Fruit fly (Drosophila melanogaster) whole organism, embryonic: ENCODE data around the gene ABCB7.

Experiments
- Adf1 ChIP-seq: fragments of 200-800 bp; sonication (Bioruptor generic); IDR thresholded peaks from 2 replicates; pipeline ENCODE4 v1.3.6; 2022; ENCODE audit warnings: missing biosample characterization, missing genetic modification characterization
- Awh ChIP-seq: fragments of 200-800 bp; sonication (Bioruptor generic); IDR thresholded peaks from 2 replicates; pipeline ENCODE4, ENCODE4 v1.3.6; 2022; ENCODE audit warnings: missing biosample characterization, missing genetic modification characterization
- B-H2 ChIP-seq: fragments of 200-800 bp; sonication (Bioruptor generic); optimal IDR thresholded peaks from 2 replicates; lab custom pipeline; 2018; ENCODE audit warnings: missing biosample characterization, mild to moderate bottlenecking, missing genetic modification characterization
- Bdp1 ChIP-seq: fragments of 200-800 bp; sonication (Bioruptor generic); optimal IDR thresholded peaks from 3 replicates; lab custom pipeline; 2016; ENCODE audit warnings: missing biosample characterization, missing genetic modification characterization
- BtbVII ChIP-seq: fragments of 200-800 bp; sonication (Bioruptor generic); optimal IDR thresholded peaks from 3 replicates; lab custom pipeline; 2017; ENCODE audit warnings: missing biosample characterization, mild to moderate bottlenecking, missing genetic modification characterization
- CG10147 ChIP-seq: fragments of 200-800 bp; sonication (Bioruptor generic); optimal IDR thresholded peaks from 2 replicates; lab custom pipeline; 2019; ENCODE audit warnings: missing biosample characterization, mild to moderate bottlenecking, missing genetic modification characterization, moderate library complexity
- CG10979 ChIP-seq: fragments of 200-800 bp; sonication (Bioruptor generic); optimal IDR thresholded peaks from 2 replicates; lab custom pipeline; 2018; ENCODE audit warnings: missing biosample characterization, mild to moderate bottlenecking, missing genetic modification characterization, moderate library complexity
- CG12744 ChIP-seq: fragments of 200-800 bp; sonication (Bioruptor generic); optimal IDR thresholded peaks from 2 replicates; lab custom pipeline; 2016; ENCODE audit warnings: missing biosample characterization, missing genetic modification characterization
- CG12942 ChIP-seq: fragments of 200-800 bp; sonication (Bioruptor generic); optimal IDR thresholded peaks from 3 replicates; lab custom pipeline; 2016; ENCODE audit warnings: missing biosample characterization, missing genetic modification characterization
- CG13424 ChIP-seq: fragments of 200-800 bp; sonication (Bioruptor generic); optimal IDR thresholded peaks from 2 replicates; lab custom pipeline; 2019; ENCODE audit warnings: missing biosample characterization, mild to moderate bottlenecking, missing genetic modification characterization, moderate library complexity
- CG13775 ChIP-seq: fragments of 200-800 bp; sonication (Bioruptor generic); optimal IDR thresholded peaks from 3 replicates; lab custom pipeline; 2017; ENCODE audit warnings: missing biosample characterization, mild to moderate bottlenecking, missing genetic modification characterization
- CG13894 ChIP-seq: fragments of 200-800 bp; sonication (Bioruptor generic); optimal IDR thresholded peaks from 3 replicates; lab custom pipeline; 2018; ENCODE audit warnings: missing biosample characterization, mild to moderate bottlenecking, missing genetic modification characterization, moderate library complexity
- CG14667 ChIP-seq: fragments of 200-800 bp; sonication (Bioruptor generic); IDR thresholded peaks from 2 replicates; pipeline ENCODE4 v1.3.6; 2022; ENCODE audit warnings: missing biosample characterization, missing genetic modification characterization
- CG16779 ChIP-seq: fragments of 200-800 bp; sonication (Bioruptor generic); IDR thresholded peaks from 2 replicates; pipeline ENCODE4 v1.3.6; 2022; ENCODE audit warnings: missing biosample characterization, missing genetic modification characterization
- CG17829 ChIP-seq: fragments of 200-800 bp; optimal IDR thresholded peaks from 2 replicates; lab custom pipeline; 2019; ENCODE audit warnings: missing biosample characterization, mild to moderate bottlenecking, missing genetic modification characterization, moderate library complexity
- CG18262 ChIP-seq: fragments of 200-800 bp; optimal IDR thresholded peaks from 3 replicates; lab custom pipeline; 2019; ENCODE audit warnings: missing biosample characterization, mild to moderate bottlenecking, missing genetic modification characterization, moderate library complexity
- CG2199 ChIP-seq: fragments of 200-800 bp; sonication (Bioruptor generic); IDR thresholded peaks from 3 replicates; pipeline ENCODE4 v1.3.6; 2022; ENCODE audit warnings: missing biosample characterization, missing genetic modification characterization
- CG4424 ChIP-seq: fragments of 200-800 bp; sonication (Bioruptor generic); optimal IDR thresholded peaks from 3 replicates; lab custom pipeline; 2016; ENCODE audit warnings: missing biosample characterization, missing genetic modification characterization
- CG4730 ChIP-seq: fragments of 200-800 bp; sonication (Bioruptor generic); IDR thresholded peaks from 2 replicates; pipeline ENCODE4 v1.3.6; 2022; ENCODE audit warnings: missing biosample characterization, missing genetic modification characterization
- CG6254 ChIP-seq: fragments of 200-800 bp; sonication (Bioruptor generic); optimal IDR thresholded peaks from 3 replicates; lab custom pipeline; 2017; ENCODE audit warnings: mild to moderate bottlenecking, missing biosample characterization, missing genetic modification reagents, missing genetic modification characterization
- CG7839 ChIP-seq: fragments of 200-800 bp; sonication (Bioruptor generic); optimal IDR thresholded peaks from 3 replicates; lab custom pipeline; 2018; ENCODE audit warnings: missing biosample characterization, mild to moderate bottlenecking, missing genetic modification characterization, moderate library complexity
- CG8359 ChIP-seq: fragments of 200-800 bp; sonication (Bioruptor generic); optimal IDR thresholded peaks from 2 replicates; lab custom pipeline; 2017; ENCODE audit warnings: missing biosample characterization, mild to moderate bottlenecking, missing genetic modification characterization, borderline replicate concordance
- CG8388 ChIP-seq: fragments of 200-800 bp; sonication (Bioruptor generic); optimal IDR thresholded peaks from 2 replicates; lab custom pipeline; 2019; ENCODE audit warnings: missing biosample characterization, mild to moderate bottlenecking, missing genetic modification characterization, moderate library complexity
- CG8924 ChIP-seq: fragments of 200-800 bp; optimal IDR thresholded peaks from 3 replicates; lab custom pipeline; 2019; ENCODE audit warnings: missing biosample characterization, mild to moderate bottlenecking, missing genetic modification characterization, moderate library complexity
- Dref ChIP-seq: fragments of 200-800 bp; sonication (Bioruptor generic); IDR thresholded peaks from 2 replicates; pipeline ENCODE4 v1.3.6; 2022; ENCODE audit warnings: missing biosample characterization, missing genetic modification characterization
- Ets65A ChIP-seq: fragments of 200-800 bp; sonication (Bioruptor generic); peaks from one replicate; lab custom pipeline; 2016; ENCODE audit warnings: missing biosample characterization, missing genetic modification characterization
- Fer2 ChIP-seq: fragments of 200-800 bp; sonication (Bioruptor generic); optimal IDR thresholded peaks from 2 replicates; lab custom pipeline; 2018; ENCODE audit warnings: missing biosample characterization, mild to moderate bottlenecking, missing genetic modification characterization, moderate library complexity
- Gsc ChIP-seq: fragments of 200-800 bp; sonication (Bioruptor generic); IDR thresholded peaks from 2 replicates; pipeline ENCODE4 v1.3.6; 2022; ENCODE audit warnings: missing biosample characterization, missing genetic modification characterization
- Hr39 ChIP-seq: fragments of >200 bp; optimal IDR thresholded peaks from 2 replicates; lab custom pipeline; 2017
- Hsf ChIP-seq: fragments of 200-800 bp; sonication (Bioruptor generic); optimal IDR thresholded peaks from 3 replicates; lab custom pipeline; 2016; ENCODE audit warnings: missing biosample characterization, missing genetic modification characterization
- Lpt ChIP-seq: fragments of >200 bp; optimal IDR thresholded peaks from 2 replicates; lab custom pipeline; 2018; ENCODE audit warnings: missing biosample characterization, missing genetic modification characterization
- Meics ChIP-seq: fragments of 200-800 bp; sonication (Bioruptor generic); optimal IDR thresholded peaks from 2 replicates; lab custom pipeline; 2017; ENCODE audit warnings: missing biosample characterization, mild to moderate bottlenecking, missing genetic modification characterization
- Sox102F ChIP-seq: fragments of 200-800 bp; sonication (Bioruptor generic); optimal IDR thresholded peaks from 2 replicates; lab custom pipeline; 2018; ENCODE audit warnings: missing biosample characterization, mild to moderate bottlenecking, missing genetic modification characterization, moderate library complexity
- Sry-β ChIP-seq: fragments of 200-800 bp; sonication (Bioruptor generic); optimal IDR thresholded peaks from 2 replicates; lab custom pipeline; 2018; ENCODE audit warnings: missing biosample characterization, mild to moderate bottlenecking, missing genetic modification characterization, moderate library complexity
- Stat92E ChIP-seq, 3 experiments: fragments of >200 bp in 2 of 3; fragments of 200-800 bp in 1 of 3; sonication (Bioruptor generic) in 1 of 3; optimal IDR thresholded peaks; 2 replicates each; lab custom pipeline; 2017 to 2019; ENCODE audit warnings: missing biosample characterization in 3 of 3, missing genetic modification characterization in 3 of 3, mild to moderate bottlenecking in 1 of 3, moderate library complexity in 1 of 3
- bigmax ChIP-seq: fragments of 200-800 bp; sonication (Bioruptor generic); optimal IDR thresholded peaks from 2 replicates; lab custom pipeline; 2018; ENCODE audit warnings: missing biosample characterization, mild to moderate bottlenecking, missing genetic modification characterization
- cwo ChIP-seq: fragments of 200-800 bp; sonication (Bioruptor generic); optimal IDR thresholded peaks from 3 replicates; lab custom pipeline; 2017; ENCODE audit warnings: missing biosample characterization, missing genetic modification characterization, mild to moderate bottlenecking, moderate library complexity, missing genetic modification reagents
- dmrt99B ChIP-seq: fragments of 200-800 bp; sonication (Bioruptor generic); optimal IDR thresholded peaks from 2 replicates; lab custom pipeline; 2018; ENCODE audit warnings: missing biosample characterization, mild to moderate bottlenecking, missing genetic modification characterization, moderate library complexity
- esg ChIP-seq: fragments of 200-800 bp; sonication (Bioruptor generic); conservative IDR thresholded peaks from 2 replicates; pipeline ENCODE4 v1.3.6; 2022; ENCODE audit warnings: missing biosample characterization, missing genetic modification characterization
- ewg ChIP-seq: fragments of 200-800 bp; sonication (Bioruptor generic); optimal IDR thresholded peaks from 3 replicates; lab custom pipeline; 2017; ENCODE audit warnings: mild to moderate bottlenecking, missing biosample characterization, missing genetic modification reagents, missing genetic modification characterization
- gfzf ChIP-seq: fragments of 200-800 bp; sonication (Bioruptor generic); optimal IDR thresholded peaks from 2 replicates; lab custom pipeline; 2016; ENCODE audit warnings: missing biosample characterization, mild to moderate bottlenecking, missing genetic modification characterization, moderate library complexity
- inv ChIP-seq: fragments of 200-800 bp; sonication (Bioruptor generic); IDR thresholded peaks from 2 replicates; pipeline ENCODE4 v1.3.6; 2022; ENCODE audit warnings: missing biosample characterization, missing genetic modification characterization; ENCODE audit not compliant: partially characterized antibody
- row ChIP-seq: fragments of 200-800 bp; sonication (Bioruptor generic); IDR thresholded peaks from 3 replicates; pipeline ENCODE4 v1.3.6; 2022; ENCODE audit warnings: missing biosample characterization, missing genetic modification characterization
- run ChIP-seq: fragments of 200-800 bp; sonication (Bioruptor generic); optimal IDR thresholded peaks from 3 replicates; lab custom pipeline; 2018; ENCODE audit warnings: missing biosample characterization, mild to moderate bottlenecking, missing genetic modification characterization
- sc ChIP-seq, 3 experiments: fragments of >200 bp in 2 of 3; fragments of 200-800 bp in 1 of 3; sonication (Bioruptor generic) in 1 of 3; optimal IDR thresholded peaks; 2 replicates in 2 of 3; 3 replicates in 1 of 3; lab custom pipeline; 2017; ENCODE audit warnings: mild to moderate bottlenecking in 1 of 3, missing biosample characterization in 1 of 3, missing genetic modification characterization in 1 of 3, missing genetic modification reagents in 1 of 3
- sens-2 ChIP-seq: fragments of 200-800 bp; sonication (Bioruptor generic); IDR thresholded peaks from 2 replicates; pipeline ENCODE4 v1.3.6; 2022; ENCODE audit warnings: missing biosample characterization, missing genetic modification characterization
- trem ChIP-seq: fragments of 200-800 bp; optimal IDR thresholded peaks from 3 replicates; lab custom pipeline; 2019; ENCODE audit warnings: missing biosample characterization, mild to moderate bottlenecking, missing genetic modification characterization, moderate library complexity
- vnd ChIP-seq: fragments of 200-800 bp; sonication (Bioruptor generic); IDR thresholded peaks from 3 replicates; pipeline ENCODE4 v1.3.6; 2022; ENCODE audit warnings: missing biosample characterization, missing genetic modification characterization; ENCODE audit not compliant: partially characterized antibody

Gene ABCB7

dm6 chr3L:1587140-1587849 lies 30.9 kb upstream of the ABCB7 start (continued):
- TF ChIP-seq CG2199 (GFP tag; lab: Robert Waterston, UW) (0 out of 3 replicates have a peak, but pooled peaks have one; percentile 71), CG7839 (tag; lab: Kevin White, UChicago) (peak; percentile 93), Fer2 (tag; lab: Kevin White, UChicago) (peak; percentile 61), esg (GFP tag; lab: Robert Waterston, UW) (peak; percentile 86), trem (peak; percentile 18), Sry-β (GFP tag; lab: Kevin White, UChicago) (no peak), CG16779 (GFP tag; lab: Robert Waterston, UW) (peak; percentile 89), CG17829 (tag; lab: Kevin White, UChicago) (peak; percentile 67), B-H2 (GFP tag; lab: Kevin White, UChicago) (no peak), Stat92E (GFP tag; optimal IDR thresholded peaks at IDR 0.05; lab: Kevin White, UChicago) (no peak), sens-2 (GFP tag; lab: Robert Waterston, UW) (peak; percentile 50; the same call in 1 of the 2 replicates), gfzf (GFP tag; lab: Kevin White, UChicago) (no peak), sc (optimal IDR thresholded peaks at IDR 0.05; lab: Kevin White, UChicago) (no peak), sc (GFP tag; optimal IDR thresholded peaks at IDR 0.05; lab: Kevin White, UChicago) (no peak), row (GFP tag; lab: Robert Waterston, UW) (peak; percentile 90), Meics (GFP tag; lab: Kevin White, UChicago) (peak; percentile 83), CG12942 (peak; percentile 64), Lpt (GFP tag; lab: Kevin White, UChicago) (no peak), CG10979 (tag; lab: Kevin White, UChicago) (peak; percentile 74), Dref (peak; percentile 33; the same call in 1 of the 2 replicates), CG13894 (tag; lab: Kevin White, UChicago) (peak; percentile 57), CG4730 (GFP tag; lab: Robert Waterston, UW) (peak; percentile 83), inv (no peak), vnd (GFP tag; lab: Robert Waterston, UW) (no peak), ewg (GFP tag; lab: Kevin White, UChicago) (peak; percentile 41), bigmax (GFP tag; lab: Kevin White, UChicago) (no peak), Ets65A (peak; percentile 98), CG8388 (GFP tag; lab: Kevin White, UChicago) (peak; percentile 26), CG13424 (tag; lab: Kevin White, UChicago) (peak; percentile 80), CG8924 (tag; lab: Kevin White, UChicago) (peak; percentile 62), CG18262 (tag; lab: Kevin White, UChicago) (peak; percentile 66), Hr39 (lab: Kevin White, UChicago) (no peak), CG12744 (GFP tag; lab: Kevin White, UChicago) (peak; percentile 43), Gsc (GFP tag; lab: Robert Waterston, UW) (peak; percentile 73), CG6254 (GFP tag; lab: Kevin White, UChicago) (peak; percentile 12), BtbVII (peak; percentile 62), Bdp1 (GFP tag; lab: Kevin White, UChicago) (peak; percentile 58), CG8359 (GFP tag; lab: Kevin White, UChicago) (peak; percentile 46), Sox102F (GFP tag; lab: Kevin White, UChicago) (peak; percentile 77), CG10147 (GFP tag; lab: Kevin White, UChicago) (peak; percentile 62), CG14667 (GFP tag; lab: Robert Waterston, UW) (peak; percentile 85), Adf1 (GFP tag; lab: Robert Waterston, UW) (peak; percentile 57), Hsf (GFP tag; lab: Kevin White, UChicago) (peak; percentile 72), Awh (GFP tag; lab: Robert Waterston, UW) (peak; percentile 84), cwo (peak; percentile 61), run (no peak), CG13775 (GFP tag; lab: Kevin White, UChicago) (peak; percentile 43), CG4424 (GFP tag; lab: Kevin White, UChicago) (peak; percentile 80), dmrt99B (peak; percentile 88)
